Worm (Caenorhabditis elegans) whole organism, late embryonic: Measurements from ENCODE around the gene F11D11.3.

Source experiments
- ama-1 ChIP-seq: fragments of 150-350 bp; optimal IDR thresholded peaks from 2 replicates; lab custom pipeline; 2014
- elt-4 ChIP-seq: sonication (generic microtip); optimal IDR thresholded peaks from 2 replicates; lab custom pipeline; 2016; ENCODE audit warnings: missing genetic modification characterization, missing compliant biosample characterization
- fax-1 ChIP-seq: sonication (generic microtip); optimal IDR thresholded peaks from 2 replicates; lab custom pipeline; 2016; ENCODE audit warnings: missing genotype, missing genetic modification characterization, missing compliant biosample characterization
- fkh-10 ChIP-seq: fragments of 150-350 bp; optimal IDR thresholded peaks from 2 replicates; lab custom pipeline; 2014; ENCODE audit warnings: missing biosample characterization, missing genetic modification reagents, missing genetic modification characterization
- hlh-13 ChIP-seq: fragments of 200-800 bp; sonication (Bioruptor generic); optimal IDR thresholded peaks from 2 replicates; lab custom pipeline; 2018; ENCODE audit warnings: mild to moderate bottlenecking, missing genetic modification characterization, missing compliant biosample characterization
- nhr-11 ChIP-seq: fragments of 150-350 bp; optimal IDR thresholded peaks from 2 replicates; lab custom pipeline; 2014; ENCODE audit warnings: missing biosample characterization, missing genetic modification characterization
- pha-4 ChIP-seq: fragments of 150-350 bp; optimal IDR thresholded peaks from 2 replicates; lab custom pipeline; 2018; ENCODE audit warnings: missing biosample characterization, missing genetic modification reagents, missing genetic modification characterization
- pros-1 ChIP-seq: fragments of 150-350 bp; optimal IDR thresholded peaks from 2 replicates; lab custom pipeline; 2014; ENCODE audit warnings: missing biosample characterization, missing genetic modification reagents, missing genetic modification characterization
- ref-2 ChIP-seq: sonication (generic microtip); optimal IDR thresholded peaks from 2 replicates; lab custom pipeline; 2016; ENCODE audit warnings: missing genetic modification characterization, missing compliant biosample characterization

DNA sequence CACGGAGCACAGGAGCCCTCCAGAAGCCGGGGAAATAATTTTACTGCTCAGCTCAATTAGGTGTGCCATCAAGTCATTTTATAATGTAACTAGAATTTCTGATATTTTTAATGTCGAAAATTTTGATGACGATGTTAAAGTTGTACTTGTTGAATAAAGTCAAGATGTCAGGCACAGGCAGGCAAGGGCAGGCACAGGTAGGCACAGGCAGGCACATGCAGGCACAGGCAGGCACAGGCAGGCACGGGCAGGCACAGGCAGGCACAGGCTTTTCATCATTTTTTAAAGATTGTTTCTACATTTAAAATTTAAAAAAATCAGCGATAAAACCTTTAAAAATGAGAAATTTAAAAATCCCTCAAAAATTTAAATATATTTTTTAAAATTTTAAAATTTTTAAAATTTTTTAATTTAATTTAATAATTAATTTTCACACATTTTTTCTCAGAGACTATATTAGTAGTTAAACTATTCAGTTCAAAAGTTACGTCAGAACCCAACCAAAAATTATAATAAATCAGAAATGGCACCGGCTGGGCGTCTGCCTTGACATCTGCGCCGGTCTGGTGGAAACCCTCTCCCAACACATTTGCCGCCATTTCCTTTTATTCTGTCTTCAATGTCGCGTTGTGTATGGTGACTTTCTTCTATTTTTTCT is 50.7 kb downstream of the F11D11.3 start, which contains the start of gene Y17D7C.6:
- TF ChIP-seq nhr-11 (tag; lab: Kevin White, UChicago): no peak
- TF ChIP-seq elt-4: no peak
- TF ChIP-seq ref-2 (tag; lab: Kevin White, UChicago): no peak
- no peak for TF ChIP-seq fkh-10 (GFP tag; lab: Kevin White, UChicago)
- no peak for TF ChIP-seq fax-1 (tag; lab: Kevin White, UChicago)
- TF ChIP-seq pha-4 (tag; lab: Kevin White, UChicago): no peak
- TF ChIP-seq ama-1 (lab: Kevin White, UChicago): no peak
- TF ChIP-seq hlh-13 (GFP tag; lab: Kevin White, UChicago): no peak
- TF ChIP-seq pros-1: no peak
